Fruit fly (Drosophila melanogaster) whole organism, embryonic: Measurements from ENCODE around the gene ScpX.

Experiments used
- ATbp ChIP-seq: fragments of 200-800 bp; sonication (Bioruptor generic); optimal IDR thresholded peaks from 2 replicates; lab custom pipeline; 2017; ENCODE audit warnings: missing biosample characterization, mild to moderate bottlenecking, missing genetic modification characterization, missing genetic modification reagents
- C15 ChIP-seq: fragments of 200-800 bp; sonication (Bioruptor generic); IDR thresholded peaks from 3 replicates; pipeline ENCODE4 v1.3.6; 2022; ENCODE audit warnings: missing biosample characterization, missing genetic modification characterization
- CG10209 ChIP-seq: fragments of 200-800 bp; sonication (Bioruptor generic); optimal IDR thresholded peaks from 3 replicates; lab custom pipeline; 2017; ENCODE audit warnings: missing biosample characterization, mild to moderate bottlenecking, missing genetic modification characterization, missing genetic modification reagents
- CG1024 ChIP-seq: fragments of 200-800 bp; sonication (Bioruptor generic); IDR thresholded peaks from 2 replicates; pipeline ENCODE4 v1.3.6; 2022; ENCODE audit warnings: missing biosample characterization, missing genetic modification characterization
- CG10267 ChIP-seq: fragments of 200-800 bp; sonication (Bioruptor generic); optimal IDR thresholded peaks from 2 replicates; lab custom pipeline; 2018; ENCODE audit warnings: missing biosample characterization, mild to moderate bottlenecking, missing genetic modification characterization, moderate library complexity
- CG10321 ChIP-seq: fragments of 200-800 bp; sonication (Bioruptor generic); IDR thresholded peaks from 2 replicates; pipeline ENCODE4 v1.3.6; 2022; ENCODE audit warnings: missing biosample characterization, missing genetic modification characterization
- CG11504 ChIP-seq: fragments of 200-800 bp; sonication (Bioruptor generic); optimal IDR thresholded peaks from 3 replicates; lab custom pipeline; 2019; ENCODE audit warnings: missing biosample characterization, mild to moderate bottlenecking, missing genetic modification characterization, moderate library complexity
- CG11695 ChIP-seq: fragments of 200-800 bp; sonication (Bioruptor generic); IDR thresholded peaks from 3 replicates; pipeline ENCODE4 v1.3.6; 2022; ENCODE audit warnings: missing biosample characterization, missing genetic modification characterization
- CG14860 ChIP-seq: fragments of 200-800 bp; sonication (Bioruptor generic); IDR thresholded peaks from 3 replicates; pipeline ENCODE4 v1.3.6; 2022; ENCODE audit warnings: missing biosample characterization, missing genetic modification characterization; ENCODE audit not compliant: partially characterized antibody
- CG17612 ChIP-seq: fragments of 200-800 bp; sonication (Bioruptor generic); IDR thresholded peaks from 2 replicates; pipeline ENCODE4 v1.3.6; 2022; ENCODE audit warnings: missing biosample characterization, missing genetic modification characterization
- CG32532 ChIP-seq: fragments of 200-800 bp; sonication (Bioruptor generic); IDR thresholded peaks from 2 replicates; pipeline ENCODE4 v1.3.6; 2022; ENCODE audit warnings: missing biosample characterization, missing genetic modification characterization
- CG3726 ChIP-seq: fragments of 200-800 bp; sonication (Bioruptor generic); IDR thresholded peaks from 3 replicates; pipeline ENCODE4, ENCODE4 v1.3.6; 2022; ENCODE audit warnings: missing biosample characterization, missing genetic modification characterization
- CG4328 ChIP-seq: fragments of 200-800 bp; sonication (Bioruptor generic); optimal IDR thresholded peaks from 3 replicates; lab custom pipeline; 2017; ENCODE audit warnings: missing biosample characterization, missing genetic modification reagents, missing genetic modification characterization
- CG6683 ChIP-seq: fragments of 200-800 bp; sonication (Bioruptor generic); optimal IDR thresholded peaks from 2 replicates; lab custom pipeline; 2017; ENCODE audit warnings: missing biosample characterization, mild to moderate bottlenecking, missing genetic modification characterization, missing genetic modification reagents
- CG7786 ChIP-seq: fragments of 200-800 bp; sonication (Bioruptor generic); optimal IDR thresholded peaks from 2 replicates; lab custom pipeline; 2016; ENCODE audit warnings: missing biosample characterization, missing genetic modification characterization
- CG8924 ChIP-seq: fragments of 200-800 bp; optimal IDR thresholded peaks from 3 replicates; lab custom pipeline; 2019; ENCODE audit warnings: missing biosample characterization, mild to moderate bottlenecking, missing genetic modification characterization, moderate library complexity
- CG9797 ChIP-seq: fragments of 200-800 bp; sonication (Bioruptor generic); optimal IDR thresholded peaks from 3 replicates; lab custom pipeline; 2018; ENCODE audit warnings: missing biosample characterization, mild to moderate bottlenecking, missing genetic modification characterization
- Dad ChIP-seq: fragments of 200-800 bp; sonication (Bioruptor generic); optimal IDR thresholded peaks from 3 replicates; lab custom pipeline; 2016; ENCODE audit warnings: missing biosample characterization, missing genetic modification characterization
- Dip2 ChIP-seq: fragments of 200-800 bp; sonication (Bioruptor generic); IDR thresholded peaks from 2 replicates; pipeline ENCODE4 v1.3.6; 2022; ENCODE audit warnings: missing biosample characterization, missing genetic modification characterization
- Dref ChIP-seq: fragments of 200-800 bp; sonication (Bioruptor generic); IDR thresholded peaks from 2 replicates; pipeline ENCODE4 v1.3.6; 2022; ENCODE audit warnings: missing biosample characterization, missing genetic modification characterization
- HLHmδ ChIP-seq: fragments of 200-800 bp; sonication (Bioruptor generic); optimal IDR thresholded peaks from 2 replicates; lab custom pipeline; 2018; ENCODE audit warnings: missing biosample characterization, mild to moderate bottlenecking, missing genetic modification characterization, moderate library complexity
- Hey ChIP-seq: fragments of 200-800 bp; sonication (Bioruptor generic); optimal IDR thresholded peaks from 3 replicates; lab custom pipeline; 2018; ENCODE audit warnings: missing biosample characterization, mild to moderate bottlenecking, missing genetic modification characterization
- Hr3 ChIP-seq: fragments of 200-800 bp; sonication (Bioruptor generic); optimal IDR thresholded peaks from 3 replicates; lab custom pipeline; 2016; ENCODE audit warnings: missing biosample characterization, missing genetic modification characterization
- Hsf ChIP-seq: fragments of 200-800 bp; sonication (Bioruptor generic); optimal IDR thresholded peaks from 3 replicates; lab custom pipeline; 2016; ENCODE audit warnings: missing biosample characterization, missing genetic modification characterization
- Opbp ChIP-seq: fragments of 200-800 bp; sonication (Bioruptor generic); IDR thresholded peaks from 3 replicates; pipeline ENCODE4 v1.3.6; 2022; ENCODE audit warnings: missing biosample characterization, missing genetic modification characterization; ENCODE audit not compliant: partially characterized antibody
- Poxn ChIP-seq: fragments of 200-800 bp; sonication (Bioruptor generic); IDR thresholded peaks from 2 replicates; pipeline ENCODE4 v1.3.6; 2022; ENCODE audit warnings: missing biosample characterization, missing genetic modification characterization
- aop ChIP-seq: fragments of 200-800 bp; sonication (Bioruptor generic); IDR thresholded peaks from 2 replicates; pipeline ENCODE4 v1.3.6; 2022; ENCODE audit warnings: missing biosample characterization, missing genetic modification characterization
- bbx ChIP-seq: fragments of 200-800 bp; sonication (Bioruptor generic); IDR thresholded peaks from 2 replicates; pipeline ENCODE4 v1.3.6; 2022; ENCODE audit warnings: missing biosample characterization, missing genetic modification characterization; ENCODE audit not compliant: partially characterized antibody
- bigmax ChIP-seq: fragments of 200-800 bp; sonication (Bioruptor generic); optimal IDR thresholded peaks from 2 replicates; lab custom pipeline; 2018; ENCODE audit warnings: missing biosample characterization, mild to moderate bottlenecking, missing genetic modification characterization
- btn ChIP-seq: fragments of 200-800 bp; sonication (Bioruptor generic); optimal IDR thresholded peaks from 2 replicates; lab custom pipeline; 2016; ENCODE audit warnings: missing biosample characterization, missing genetic modification characterization
- cas ChIP-seq: fragments of 200-800 bp; sonication (Bioruptor generic); IDR thresholded peaks from 2 replicates; pipeline ENCODE4 v1.3.6; 2022; ENCODE audit warnings: missing biosample characterization, missing genetic modification characterization
- chn ChIP-seq: fragments of 200-800 bp; sonication (Bioruptor generic); optimal IDR thresholded peaks from 2 replicates; lab custom pipeline; 2016; ENCODE audit warnings: missing biosample characterization, missing genetic modification characterization
- crol ChIP-seq: fragments of 200-800 bp; sonication (Bioruptor generic); IDR thresholded peaks from 2 replicates; pipeline ENCODE4 v1.3.6; 2022; ENCODE audit warnings: missing biosample characterization, missing genetic modification characterization
- dpn ChIP-seq, 2 experiments: fragments of 200-800 bp; sonication (Bioruptor generic); optimal IDR thresholded peaks; 3 replicates each; lab custom pipeline; 2016; ENCODE audit warnings: missing biosample characterization in 2 of 2, missing genetic modification characterization in 2 of 2
- fd64A ChIP-seq: fragments of 200-800 bp; sonication (Bioruptor generic); optimal IDR thresholded peaks from 3 replicates; lab custom pipeline; 2018; ENCODE audit warnings: missing biosample characterization, mild to moderate bottlenecking, missing genetic modification characterization
- fu2 ChIP-seq: fragments of 200-800 bp; sonication (Bioruptor generic); optimal IDR thresholded peaks from 2 replicates; lab custom pipeline; 2016; ENCODE audit warnings: missing biosample characterization, missing genetic modification characterization
- gem ChIP-seq: fragments of 200-800 bp; sonication (Bioruptor generic); optimal IDR thresholded peaks from 2 replicates; lab custom pipeline; 2019; ENCODE audit warnings: missing biosample characterization, mild to moderate bottlenecking, missing genetic modification characterization, moderate library complexity
- her ChIP-seq: fragments of 200-800 bp; sonication (Bioruptor generic); optimal IDR thresholded peaks from 2 replicates; lab custom pipeline; 2016; ENCODE audit warnings: missing biosample characterization, missing genetic modification characterization
- jing ChIP-seq: fragments of 200-800 bp; sonication (Bioruptor generic); optimal IDR thresholded peaks from 2 replicates; lab custom pipeline; 2018; ENCODE audit warnings: missing biosample characterization, mild to moderate bottlenecking, missing genetic modification characterization
- kah ChIP-seq: fragments of 200-800 bp; sonication (Bioruptor generic); optimal IDR thresholded peaks from 2 replicates; lab custom pipeline; 2018; ENCODE audit warnings: missing biosample characterization, mild to moderate bottlenecking, missing genetic modification characterization
- klu ChIP-seq: fragments of 200-800 bp; sonication (Bioruptor generic); IDR thresholded peaks from 2 replicates; pipeline ENCODE4 v1.3.6; 2022; ENCODE audit warnings: missing biosample characterization, missing genetic modification characterization
- ro ChIP-seq: fragments of 200-800 bp; sonication (Bioruptor generic); IDR thresholded peaks from 2 replicates; pipeline ENCODE4 v1.3.6; 2022; ENCODE audit warnings: missing biosample characterization, missing genetic modification characterization
- sima ChIP-seq: fragments of 200-800 bp; sonication (Bioruptor generic); optimal IDR thresholded peaks from 2 replicates; lab custom pipeline; 2016; ENCODE audit warnings: missing biosample characterization, missing genetic modification characterization
- slbo ChIP-seq: fragments of 200-800 bp; sonication (Bioruptor generic); IDR thresholded peaks from 2 replicates; pipeline ENCODE4 v1.3.6; 2022; ENCODE audit warnings: missing biosample characterization, missing genetic modification characterization
- slou ChIP-seq: fragments of 200-800 bp; sonication (Bioruptor generic); optimal IDR thresholded peaks from 3 replicates; lab custom pipeline; 2016; ENCODE audit warnings: missing biosample characterization, missing genetic modification characterization
- so ChIP-seq: fragments of 200-800 bp; sonication (Bioruptor generic); IDR thresholded peaks from 3 replicates; pipeline ENCODE4 v1.3.6; 2022; ENCODE audit warnings: missing biosample characterization, missing genetic modification characterization
- vvl ChIP-seq: fragments of 200-800 bp; sonication (Bioruptor generic); IDR thresholded peaks from 2 replicates; pipeline ENCODE4 v1.3.6; 2022; ENCODE audit warnings: missing biosample characterization, missing genetic modification characterization
- wor ChIP-seq: fragments of 200-800 bp; sonication (Bioruptor generic); IDR thresholded peaks from 2 replicates; pipeline ENCODE4 v1.3.6; 2022; ENCODE audit warnings: missing biosample characterization, missing genetic modification characterization
- zen ChIP-seq: fragments of 200-800 bp; sonication (Bioruptor generic); optimal IDR thresholded peaks from 3 replicates; lab custom pipeline; 2018; ENCODE audit warnings: missing biosample characterization, mild to moderate bottlenecking, missing genetic modification characterization, moderate library complexity

Gene ScpX

dm6 chr2L:18830587-18831528 is at the start of gene ScpX, which contains the start of gene CG17597 (continued):
- peak; percentile 37 for TF ChIP-seq zen (tag; lab: Kevin White, UChicago)
- no peak for TF ChIP-seq btn (GFP tag; lab: Kevin White, UChicago)
- peak; percentile 91 for TF ChIP-seq Opbp
- TF ChIP-seq aop (GFP tag; lab: Robert Waterston, UW), result no peak
- peak; percentile 29 for TF ChIP-seq CG4328 (GFP tag; lab: Kevin White, UChicago)
- peak; percentile 99 for TF ChIP-seq kah (GFP tag; lab: Kevin White, UChicago)
- TF ChIP-seq CG1024 (GFP tag; lab: Robert Waterston, UW), result peak; percentile 23
- peak; percentile 56 for TF ChIP-seq CG8924
- 0 out of 2 replicates have a peak, but pooled peaks have one; percentile 28 for TF ChIP-seq CG10321 (GFP tag; lab: Robert Waterston, UW)
- TF ChIP-seq slbo, result peak; percentile 67
- TF ChIP-seq sima (GFP tag; lab: Kevin White, UChicago), result no peak
- no peak; the same call in 1 of the 2 replicates for TF ChIP-seq cas (GFP tag; lab: Robert Waterston, UW)
- no peak for TF ChIP-seq klu
- no peak for TF ChIP-seq Dip2 (GFP tag; lab: Robert Waterston, UW)
- peak; percentile 41 for TF ChIP-seq fu2 (GFP tag; lab: Kevin White, UChicago)
- TF ChIP-seq CG32532 (GFP tag; lab: Robert Waterston, UW), result peak; percentile 47; the same call in 1 of the 2 replicates
- peak; percentile 78 for TF ChIP-seq Hsf (GFP tag; lab: Kevin White, UChicago)
- TF ChIP-seq fd64A (GFP tag; lab: Kevin White, UChicago), result no peak
- TF ChIP-seq so (GFP tag; lab: Robert Waterston, UW), result peak; percentile 40; the same call in 1 of the 3 replicates
- peak; percentile 36 for TF ChIP-seq Dad (GFP tag; lab: Kevin White, UChicago)
- peak; percentile 34 for TF ChIP-seq CG9797
- no peak for TF ChIP-seq crol
- no peak for TF ChIP-seq CG17612 (GFP tag; lab: Robert Waterston, UW)
- TF ChIP-seq Poxn (GFP tag; lab: Robert Waterston, UW), result no peak
- TF ChIP-seq CG11695 (GFP tag; lab: Robert Waterston, UW), result 0 out of 3 replicates have a peak, but pooled peaks have one; percentile 20
- TF ChIP-seq C15 (GFP tag; lab: Robert Waterston, UW), result 0 out of 3 replicates have a peak, but pooled peaks have one; percentile 29
- peak; percentile 14 for TF ChIP-seq HLHmδ (GFP tag; lab: Kevin White, UChicago)
- TF ChIP-seq bigmax (GFP tag; lab: Kevin White, UChicago), result no peak
- TF ChIP-seq bbx (GFP tag; lab: Robert Waterston, UW), result peak; percentile 91
- no peak for TF ChIP-seq ro
- TF ChIP-seq chn (GFP tag; lab: Kevin White, UChicago), result peak; percentile 72
- TF ChIP-seq jing (GFP tag; lab: Kevin White, UChicago), result peak; percentile 31
- peak; percentile 84 for TF ChIP-seq CG14860 (GFP tag; lab: Robert Waterston, UW)
- no peak for TF ChIP-seq her (GFP tag; lab: Kevin White, UChicago)
- peak; percentile 22 for TF ChIP-seq CG10209 (GFP tag; lab: Kevin White, UChicago)
- TF ChIP-seq Dref (GFP tag; lab: Robert Waterston, UW), result peak; percentile 93
- peak; percentile 53 for TF ChIP-seq CG10267
- TF ChIP-seq ATbp (GFP tag; lab: Kevin White, UChicago), result no peak
- TF ChIP-seq CG3726 (GFP tag; lab: Robert Waterston, UW), result no peak
- no peak for TF ChIP-seq CG6683 (GFP tag; lab: Kevin White, UChicago)
- TF ChIP-seq dpn (GFP tag; optimal IDR thresholded peaks at IDR 0.05; lab: Kevin White, UChicago), result peak; percentile 47 to 68
- TF ChIP-seq wor (GFP tag; lab: Robert Waterston, UW), result 0 out of 2 replicates have a peak, but pooled peaks have one; percentile 21
- TF ChIP-seq Hey, result peak; percentile 40
- peak; percentile 75 for TF ChIP-seq CG11504 (tag; lab: Kevin White, UChicago)
- TF ChIP-seq Hr3 (GFP tag; lab: Kevin White, UChicago), result peak; percentile 73
- TF ChIP-seq slou (GFP tag; lab: Kevin White, UChicago), result peak; percentile 70
- peak; percentile 32; the same call in 1 of the 2 replicates for TF ChIP-seq vvl (GFP tag; lab: Robert Waterston, UW)
- TF ChIP-seq gem (tag; lab: Kevin White, UChicago), result peak; percentile 79
- TF ChIP-seq CG7786 (GFP tag; lab: Kevin White, UChicago), result peak; percentile 43
